Worm (Caenorhabditis elegans): Measurements from ENCODE around the gene ZK112.4.

ZK112.4 gene

ce11 chrIII:7723412-7724068, 6.3 kb downstream of the ZK112.4 start:
- TF ChIP-seq tbx-7 (tag; optimal IDR thresholded peaks at IDR 0.05) (no peak), unc-3 (GFP tag; conservative IDR thresholded peaks at IDR 0.05) (no peak), unc-3 (tag; optimal IDR thresholded peaks at IDR 0.05) (peak; percentile 1), lim-6 (tag; optimal IDR thresholded peaks at IDR 0.05) (no peak), npax-4 (tag; optimal IDR thresholded peaks at IDR 0.05) (no peak), ceh-48 (tag; optimal IDR thresholded peaks at IDR 0.05) (peak; percentile 5), ceh-31 (tag; optimal IDR thresholded peaks at IDR 0.05) (peak; percentile 71), ceh-14 (tag; optimal IDR thresholded peaks at IDR 0.05) (peak; percentile 19), ets-4 (tag; optimal IDR thresholded peaks at IDR 0.05) (no peak), unc-42 (tag; optimal IDR thresholded peaks at IDR 0.05) (peak; percentile 98), hlh-30 (tag; optimal IDR thresholded peaks at IDR 0.05; ENCODE audit: insufficient read depth) (no peak), fkh-10 (GFP tag; optimal IDR thresholded peaks at IDR 0.05) (peak; percentile 9)

ce11 chrIII:7722999-7723398, 6.8 kb downstream of the ZK112.4 start:
- no peak for TF ChIP-seq sdc-2 (tag; optimal IDR thresholded peaks at IDR 0.05)
- no peak for TF ChIP-seq nhr-232 (tag; optimal IDR thresholded peaks at IDR 0.05)
- no peak for TF ChIP-seq fax-1 (tag; optimal IDR thresholded peaks at IDR 0.05)
- no peak for TF ChIP-seq ama-1 (optimal IDR thresholded peaks at IDR 0.05)
- no peak for TF ChIP-seq fkh-6 (tag; optimal IDR thresholded peaks at IDR 0.05)
- TF ChIP-seq unc-86 (tag; optimal IDR thresholded peaks at IDR 0.05), result no peak
- TF ChIP-seq hlh-15 (tag; optimal IDR thresholded peaks at IDR 0.05), result no peak
- no peak for TF ChIP-seq gmeb-2 (tag; optimal IDR thresholded peaks at IDR 0.05)
- no peak for TF ChIP-seq mec-3 (tag; optimal IDR thresholded peaks at IDR 0.05; ENCODE audit: borderline replicate concordance)
- no peak for TF ChIP-seq tbx-2 (tag; optimal IDR thresholded peaks at IDR 0.05)
- TF ChIP-seq ceh-22 (tag; optimal IDR thresholded peaks at IDR 0.05), result no peak
- no peak for TF ChIP-seq unc-42 (tag; optimal IDR thresholded peaks at IDR 0.05)

DNA sequence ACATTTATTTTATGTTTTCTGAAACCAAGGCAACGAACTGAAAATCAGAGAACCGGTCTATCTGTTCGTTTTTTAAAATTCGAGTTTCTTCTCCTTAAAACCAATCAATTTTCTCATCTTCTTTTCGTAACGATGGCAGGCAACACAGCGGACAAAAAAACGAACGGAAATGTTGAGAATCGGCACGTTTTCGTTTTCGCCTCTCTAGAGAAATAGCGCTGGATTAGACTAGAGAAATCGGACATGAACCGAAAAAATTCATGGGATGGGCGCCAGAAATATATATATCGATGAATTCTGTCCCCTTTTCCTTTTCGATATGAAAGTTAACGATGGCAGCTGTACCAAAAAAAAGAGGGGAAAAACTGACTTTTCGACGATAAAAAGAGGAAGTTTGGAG, 7.4 kb downstream of the ZK112.4 start:
- TF ChIP-seq ceh-22 (tag; optimal IDR thresholded peaks at IDR 0.05) (no peak), T23F11.4 (GFP tag; optimal IDR thresholded peaks at IDR 0.05) (no peak), zip-5 (tag; optimal IDR thresholded peaks at IDR 0.05) (no peak), ama-1 (optimal IDR thresholded peaks at IDR 0.05) (no peak), elt-4 (tag; optimal IDR thresholded peaks at IDR 0.05) (no peak), hlh-30 (tag; optimal IDR thresholded peaks at IDR 0.05; ENCODE audit: insufficient read depth) (no peak), ztf-16 (tag; optimal IDR thresholded peaks at IDR 0.05) (no peak), ceh-48 (tag; optimal IDR thresholded peaks at IDR 0.05) (no peak), ceh-24 (tag; optimal IDR thresholded peaks at IDR 0.05) (no peak), lim-6 (tag; optimal IDR thresholded peaks at IDR 0.05) (no peak), fkh-6 (tag; optimal IDR thresholded peaks at IDR 0.05) (no peak), elt-2 (tag; optimal IDR thresholded peaks at IDR 0.05) (no peak), ceh-31 (tag; optimal IDR thresholded peaks at IDR 0.05) (no peak)

DNA sequence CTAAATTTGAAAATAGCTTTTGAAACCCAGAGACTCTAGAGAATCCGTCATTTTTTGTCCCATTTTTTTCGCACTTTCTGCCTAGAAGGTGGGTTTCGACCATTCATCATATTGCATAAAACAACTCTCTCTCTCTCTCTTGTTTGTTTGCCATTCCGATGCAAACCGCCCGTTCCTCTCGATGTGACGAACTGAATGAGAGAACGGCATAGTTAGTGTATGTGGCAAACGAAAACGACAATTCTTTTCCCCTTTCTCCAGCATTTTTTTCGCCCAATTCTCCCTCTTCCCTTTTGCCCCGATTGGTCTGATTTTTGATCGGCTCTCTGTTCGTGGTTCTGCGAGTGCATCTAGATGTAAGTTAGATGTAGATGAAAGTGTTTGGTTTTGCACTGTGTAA, 8.3 kb downstream of the ZK112.4 start:
- TF ChIP-seq nhr-11 (tag; optimal IDR thresholded peaks at IDR 0.05) (no peak), ceh-34 (tag; optimal IDR thresholded peaks at IDR 0.05) (no peak), ceh-31 (tag; optimal IDR thresholded peaks at IDR 0.05) (no peak), pha-4 (tag; optimal IDR thresholded peaks at IDR 0.05) (no peak), ceh-19 (GFP tag; optimal IDR thresholded peaks at IDR 0.05) (no peak), npax-4 (tag; optimal IDR thresholded peaks at IDR 0.05) (no peak), che-1 (tag; optimal IDR thresholded peaks at IDR 0.05) (no peak), ceh-30 (tag; optimal IDR thresholded peaks at IDR 0.05) (no peak), hlh-13 (GFP tag; optimal IDR thresholded peaks at IDR 0.05) (no peak), mec-3 (tag; optimal IDR thresholded peaks at IDR 0.05; ENCODE audit: borderline replicate concordance) (no peak), madf-2 (tag; optimal IDR thresholded peaks at IDR 0.05) (no peak), odd-2 (tag; optimal IDR thresholded peaks at IDR 0.05) (no peak), ceh-14 (tag; optimal IDR thresholded peaks at IDR 0.05) (no peak), unc-3 (GFP tag; conservative IDR thresholded peaks at IDR 0.05) (no peak), unc-3 (tag; optimal IDR thresholded peaks at IDR 0.05) (no peak)

Data from whole organism, late embryonic.